Worm (Caenorhabditis elegans): ENCODE data around the gene grd-7.
A peak's percentile ranks its signal among the peaks of the same experiment; 100 is the strongest.

Gene grd-7

ce11 chrX:7230321-7230720 lies 39.0 kb downstream of the grd-7 start (continued):
- TF ChIP-seq ces-1 (GFP tag; optimal IDR thresholded peaks at IDR 0.05) (no peak), F26F4.8 (GFP tag; conservative IDR thresholded peaks at IDR 0.05) (no peak), zfp-2 (tag; optimal IDR thresholded peaks at IDR 0.05) (no peak), F37D6.2 (tag; optimal IDR thresholded peaks at IDR 0.05) (no peak), fkh-10 (GFP tag; optimal IDR thresholded peaks at IDR 0.05) (no peak), daf-19 (GFP tag; conservative IDR thresholded peaks at IDR 0.05) (no peak), unc-62 (GFP tag; optimal IDR thresholded peaks at IDR 0.05 in 1 of 2) (peak in 1 of 2 experiments; percentile 68), unc-62 (tag; optimal IDR thresholded peaks at IDR 0.05) (no peak), ceh-82 (tag; optimal IDR thresholded peaks at IDR 0.05) (no peak), T26A8.4 (GFP tag; IDR thresholded peaks at IDR 0.05) (no peak; the same call in 1 of the 2 replicates), pqm-1 (tag; optimal IDR thresholded peaks at IDR 0.05) (no peak), lin-1 (GFP tag; IDR thresholded peaks at IDR 0.05) (no peak)

ce11 chrX:7229357-7229756 lies 39.9 kb downstream of the grd-7 start:
- no peak for TF ChIP-seq snpc-4 (tag; optimal IDR thresholded peaks at IDR 0.05)
- peak; percentile 81 for TF ChIP-seq aha-1 (tag)
- TF ChIP-seq unc-62 (GFP tag; optimal IDR thresholded peaks at IDR 0.05 in 1 of 2) = peak in 1 of 2 experiments; percentile 82
- TF ChIP-seq unc-62 (tag; optimal IDR thresholded peaks at IDR 0.05) = no peak

- TF ChIP-seq php-3 (GFP tag; IDR thresholded peaks at IDR 0.05) (no peak), pqm-1 (tag; optimal IDR thresholded peaks at IDR 0.05) (no peak), daf-16 (GFP tag; optimal IDR thresholded peaks at IDR 0.05) (peak in 1 of 2 experiments; percentile 42), daf-16 (tag; optimal IDR thresholded peaks at IDR 0.05) (no peak), skn-1 (tag; optimal IDR thresholded peaks at IDR 0.05) (no peak), nhr-11 (tag; optimal IDR thresholded peaks at IDR 0.05) (peak; percentile 19)
Measured at ce11 chrX:7225028-7225427, 44.3 kb downstream of the grd-7 start.

ce11 chrX:7224510-7224909 lies 44.8 kb downstream of the grd-7 start:
- TF ChIP-seq ceh-20 (GFP tag; IDR thresholded peaks at IDR 0.05) (no peak), lir-3 (tag; optimal IDR thresholded peaks at IDR 0.05) (no peak), ceh-32 (tag; optimal IDR thresholded peaks at IDR 0.05; ENCODE audit: poor library complexity) (no peak), hmg-1.1 (GFP tag; IDR thresholded peaks at IDR 0.05) (peak; percentile 28; the same call in 1 of the 2 replicates), set-16 (GFP tag; IDR thresholded peaks at IDR 0.05) (peak; percentile 25; the same call in 1 of the 2 replicates), hlh-30 (tag; optimal IDR thresholded peaks at IDR 0.05; ENCODE audit: insufficient read depth) (peak; percentile 1), lin-1 (GFP tag; IDR thresholded peaks at IDR 0.05) (no peak), aha-1 (tag) (peak; percentile 16), nhr-6 (tag; optimal IDR thresholded peaks at IDR 0.05) (no peak)

ce11 chrX:7222383-7222782 lies 46.9 kb downstream of the grd-7 start:
- TF ChIP-seq hmg-1.1 (GFP tag; IDR thresholded peaks at IDR 0.05) (peak; percentile 48), fkh-10 (GFP tag; optimal IDR thresholded peaks at IDR 0.05) (peak; percentile 10), ceh-20 (GFP tag; IDR thresholded peaks at IDR 0.05) (0 out of 2 replicates have a peak, but pooled peaks have one; percentile 38), hlh-30 (tag; optimal IDR thresholded peaks at IDR 0.05; ENCODE audit: insufficient read depth) (peak; percentile 5), lin-15B (tag; optimal IDR thresholded peaks at IDR 0.05) (no peak), aha-1 (tag) (peak; percentile 29), dmd-9 (GFP tag; IDR thresholded peaks at IDR 0.05) (0 out of 2 replicates have a peak, but pooled peaks have one; percentile 6), ztf-7 (tag; optimal IDR thresholded peaks at IDR 0.05) (no peak)

ce11 chrX:7220209-7220608 lies 49.1 kb downstream of the grd-7 start:
- no peak for TF ChIP-seq skn-1 (tag; optimal IDR thresholded peaks at IDR 0.05)
- peak; percentile 29 for TF ChIP-seq aha-1 (tag)

Measured in whole organism, L4 larva.